Worm (Caenorhabditis elegans): ENCODE results near the gene cutl-12.

Gene cutl-12

DNA sequence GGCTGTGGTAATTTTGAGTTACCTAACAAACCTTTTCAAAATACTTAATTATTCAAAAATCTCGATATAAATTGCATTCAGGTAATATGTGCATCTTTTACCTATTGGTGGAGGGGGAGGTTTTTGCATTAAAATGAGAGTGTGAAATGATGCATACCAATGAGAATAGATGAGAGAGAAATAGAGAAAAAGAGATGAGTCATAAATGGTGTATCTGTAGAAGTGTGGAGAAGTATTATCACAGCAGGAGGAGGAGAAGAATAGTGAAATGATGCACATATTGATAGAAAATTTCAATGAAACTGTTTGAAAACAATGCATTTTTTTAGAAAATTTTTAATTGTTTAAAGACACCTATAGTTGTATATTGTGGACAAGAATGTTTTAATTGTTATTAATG lies 6.2 kb upstream of the cutl-12 start:
- TF ChIP-seq pag-3 (tag; optimal IDR thresholded peaks at IDR 0.05; ENCODE audit: borderline replicate concordance) (no peak), hlh-8 (tag; optimal IDR thresholded peaks at IDR 0.05) (no peak), lin-11 (tag; optimal IDR thresholded peaks at IDR 0.05) (no peak), C38D4.7 (GFP tag; optimal IDR thresholded peaks at IDR 0.05) (no peak), elt-2 (tag; optimal IDR thresholded peaks at IDR 0.05) (no peak), hlh-6 (tag; optimal IDR thresholded peaks at IDR 0.05) (no peak)

DNA sequence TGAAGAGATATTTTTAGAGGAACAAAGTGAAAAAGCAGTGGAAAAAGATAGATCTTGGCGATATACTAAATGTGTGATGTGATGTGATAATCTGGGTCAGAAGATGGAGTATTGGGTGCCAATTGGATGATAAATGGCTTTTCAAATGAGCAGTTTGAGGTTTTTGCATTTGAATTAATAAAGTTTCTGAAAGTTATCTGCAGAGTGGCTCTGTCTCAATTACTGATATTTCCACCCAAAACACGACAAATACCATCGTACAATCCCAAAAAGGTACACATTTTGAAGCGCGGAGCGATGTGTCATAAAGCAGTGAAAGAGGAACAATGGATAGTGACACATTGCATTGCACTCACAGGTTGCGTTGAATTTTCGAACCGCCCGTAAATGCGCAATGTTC lies 5.3 kb upstream of the cutl-12 start:
- TF ChIP-seq ceh-45 (GFP tag; IDR thresholded peaks at IDR 0.05), result no peak
- TF ChIP-seq odd-2 (tag; optimal IDR thresholded peaks at IDR 0.05), result no peak
- no peak for TF ChIP-seq pag-3 (tag; optimal IDR thresholded peaks at IDR 0.05; ENCODE audit: borderline replicate concordance)
- TF ChIP-seq sox-2 (GFP tag; IDR thresholded peaks at IDR 0.05), result no peak
- no peak for TF ChIP-seq lin-11 (tag; optimal IDR thresholded peaks at IDR 0.05)
- TF ChIP-seq sox-4 (tag; optimal IDR thresholded peaks at IDR 0.05), result no peak
- no peak for TF ChIP-seq hlh-30 (tag; optimal IDR thresholded peaks at IDR 0.05; ENCODE audit: insufficient read depth)
- TF ChIP-seq elt-2 (tag; optimal IDR thresholded peaks at IDR 0.05), result no peak
- no peak for TF ChIP-seq ama-1 (optimal IDR thresholded peaks at IDR 0.05)
- no peak for TF ChIP-seq ceh-6 (GFP tag; optimal IDR thresholded peaks at IDR 0.05)
- no peak for TF ChIP-seq unc-55 (GFP tag; optimal IDR thresholded peaks at IDR 0.05)
- TF ChIP-seq unc-86 (tag; optimal IDR thresholded peaks at IDR 0.05), result no peak
- TF ChIP-seq K09A11.1 (tag; optimal IDR thresholded peaks at IDR 0.05; ENCODE audit: insufficient read depth), result no peak
- no peak for TF ChIP-seq hlh-8 (tag; optimal IDR thresholded peaks at IDR 0.05)
- TF ChIP-seq dve-1 (tag; optimal IDR thresholded peaks at IDR 0.05), result no peak
- TF ChIP-seq pqm-1 (tag; optimal IDR thresholded peaks at IDR 0.05), result no peak

ce11 chrII:8637615-8638014 lies 3.3 kb upstream of the cutl-12 start, which contains the start of gene vab-9:
TSS of gene vab-9 (minus strand) at chrII:8637715.
- TF ChIP-seq ceh-18 (tag; optimal IDR thresholded peaks at IDR 0.05) (no peak), lin-11 (tag; optimal IDR thresholded peaks at IDR 0.05) (no peak), mec-3 (tag; optimal IDR thresholded peaks at IDR 0.05; ENCODE audit: borderline replicate concordance) (no peak), ceh-19 (GFP tag; optimal IDR thresholded peaks at IDR 0.05) (no peak), K09A11.1 (tag; optimal IDR thresholded peaks at IDR 0.05; ENCODE audit: insufficient read depth) (no peak), unc-86 (tag; optimal IDR thresholded peaks at IDR 0.05) (no peak), pha-4 (tag; optimal IDR thresholded peaks at IDR 0.05) (no peak), odd-2 (tag; optimal IDR thresholded peaks at IDR 0.05) (no peak), unc-42 (tag; optimal IDR thresholded peaks at IDR 0.05) (no peak), sox-2 (GFP tag; IDR thresholded peaks at IDR 0.05) (no peak), ceh-22 (tag; optimal IDR thresholded peaks at IDR 0.05) (no peak)

DNA sequence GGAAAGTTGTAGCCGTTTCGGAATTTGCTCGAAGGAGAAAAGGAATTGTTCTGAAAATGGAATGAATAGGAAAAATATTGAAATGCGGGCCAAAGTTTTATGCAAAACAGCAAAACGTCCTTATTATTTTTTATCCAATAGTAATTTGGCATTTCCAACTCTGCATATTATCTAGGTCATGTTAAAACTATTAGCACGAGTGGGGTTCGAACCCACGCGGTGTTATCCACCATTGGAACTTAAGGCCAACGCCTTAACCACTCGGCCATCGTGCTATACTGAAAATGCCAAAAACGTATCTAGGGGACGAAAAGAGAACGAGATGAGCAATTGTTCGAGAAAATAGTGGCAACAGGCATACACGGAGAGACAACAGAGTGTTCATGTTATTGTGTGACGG lies 2.5 kb downstream of the cutl-12 start:
- TF ChIP-seq odd-2 (tag; optimal IDR thresholded peaks at IDR 0.05), result no peak
- no peak for TF ChIP-seq pag-3 (tag; optimal IDR thresholded peaks at IDR 0.05; ENCODE audit: borderline replicate concordance)

ce11 chrII:8630088-8630487 lies 4.2 kb downstream of the cutl-12 start, which contains the start of gene T22C8.6:
TSS of gene T22C8.6 (minus strand) at chrII:8630281.
- no peak for TF ChIP-seq nfya-1 (tag; optimal IDR thresholded peaks at IDR 0.05)
- TF ChIP-seq F13H6.1 (tag; optimal IDR thresholded peaks at IDR 0.05), result no peak
- TF ChIP-seq npax-4 (tag; optimal IDR thresholded peaks at IDR 0.05), result no peak
- TF ChIP-seq unc-3 (GFP tag; conservative IDR thresholded peaks at IDR 0.05), result no peak
- TF ChIP-seq unc-3 (tag; optimal IDR thresholded peaks at IDR 0.05), result no peak
- TF ChIP-seq pha-4 (tag; optimal IDR thresholded peaks at IDR 0.05), result no peak
- TF ChIP-seq pqm-1 (tag; optimal IDR thresholded peaks at IDR 0.05), result no peak
- TF ChIP-seq elt-4 (tag; optimal IDR thresholded peaks at IDR 0.05), result no peak
- TF ChIP-seq C38D4.7 (GFP tag; optimal IDR thresholded peaks at IDR 0.05), result no peak

DNA sequence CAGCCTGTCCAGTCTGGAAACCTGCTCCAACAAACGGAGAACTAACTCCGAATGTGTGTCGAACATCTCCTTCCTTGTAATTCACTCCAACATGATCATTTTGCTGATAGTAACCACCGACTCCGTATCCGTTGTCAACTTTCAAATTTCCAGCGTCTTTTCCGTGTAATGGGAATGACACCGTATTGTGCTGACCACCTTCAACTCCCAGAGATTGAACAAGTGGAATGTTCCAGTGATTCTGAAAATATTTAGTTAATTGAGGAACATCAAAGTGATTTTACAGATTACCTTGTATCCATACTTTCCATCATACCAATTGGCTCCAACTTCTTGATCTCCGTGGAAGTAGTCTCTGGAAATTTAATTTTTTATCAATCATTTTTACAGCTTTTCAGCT lies 6.4 kb downstream of the cutl-12 start:
- TF ChIP-seq tbx-2 (tag; optimal IDR thresholded peaks at IDR 0.05) (no peak), odd-2 (tag; optimal IDR thresholded peaks at IDR 0.05) (no peak), dve-1 (tag; optimal IDR thresholded peaks at IDR 0.05) (no peak), nfya-1 (tag; optimal IDR thresholded peaks at IDR 0.05) (no peak), F13H6.1 (tag; optimal IDR thresholded peaks at IDR 0.05) (no peak), fax-1 (tag; optimal IDR thresholded peaks at IDR 0.05) (no peak), pax-1 (tag; optimal IDR thresholded peaks at IDR 0.05) (no peak), sdc-2 (tag; optimal IDR thresholded peaks at IDR 0.05) (no peak)
